Worm (Caenorhabditis elegans): ENCODE results near the gene F48F5.8.

Gene F48F5.8

DNA sequence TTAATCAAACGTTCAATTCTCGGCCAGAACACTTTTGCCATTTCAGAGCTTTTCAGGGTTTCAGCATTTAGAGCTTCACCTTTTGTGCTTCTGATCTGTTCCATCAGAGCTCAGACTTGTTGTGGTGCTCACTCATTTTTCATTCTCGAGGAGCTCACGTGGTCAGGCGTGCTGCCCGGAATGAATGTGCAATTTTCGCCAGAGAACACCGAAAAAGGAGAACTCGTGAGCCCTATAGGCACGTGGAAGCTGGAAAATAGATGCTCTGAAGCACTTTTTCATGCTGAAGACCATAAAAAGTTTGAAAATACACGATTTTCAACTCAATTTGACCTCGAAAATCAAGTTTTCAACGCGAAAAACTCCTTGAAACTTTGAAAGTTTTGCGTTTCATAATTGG lies 5.5 kb upstream of the F48F5.8 start:
- TF ChIP-seq sma-9 (GFP tag; optimal IDR thresholded peaks at IDR 0.05) (no peak), sma-9 (tag; optimal IDR thresholded peaks at IDR 0.05) (no peak), blmp-1 (tag; optimal IDR thresholded peaks at IDR 0.05; ENCODE audit: insufficient read depth) (no peak), ztf-1 (GFP tag; conservative IDR thresholded peaks at IDR 0.05) (no peak), nhr-129 (tag; optimal IDR thresholded peaks at IDR 0.05) (peak; percentile 28), nhr-12 (tag; optimal IDR thresholded peaks at IDR 0.05) (no peak)

DNA sequence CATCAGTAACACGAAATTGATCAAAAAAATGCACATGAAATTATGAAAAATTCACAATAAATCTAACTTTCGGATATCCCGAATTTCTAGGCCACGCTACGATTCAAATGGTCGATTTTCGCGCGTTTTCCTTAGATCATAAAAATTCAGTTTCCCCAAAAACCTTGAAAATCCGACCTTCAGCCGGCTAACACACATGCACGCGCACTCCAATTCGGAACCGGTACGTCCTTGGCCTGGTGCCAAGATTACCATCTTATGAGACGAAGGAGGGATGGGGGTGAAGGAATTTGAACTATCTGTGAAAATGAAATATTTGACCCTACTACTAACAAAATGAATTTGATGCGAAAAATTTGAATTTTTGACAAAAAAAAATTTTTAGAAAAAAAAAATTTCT lies 2.4 kb upstream of the F48F5.8 start:
- TF ChIP-seq nhr-25 (tag; optimal IDR thresholded peaks at IDR 0.05) = peak; percentile 81
- no peak for TF ChIP-seq mbf-1 (tag; optimal IDR thresholded peaks at IDR 0.05)
- no peak for TF ChIP-seq elt-3 (tag; optimal IDR thresholded peaks at IDR 0.05)
- no peak for TF ChIP-seq ztf-11 (tag; optimal IDR thresholded peaks at IDR 0.05)
- TF ChIP-seq unc-62 (GFP tag; optimal IDR thresholded peaks at IDR 0.05) = no peak
- no peak for TF ChIP-seq ztf-4 (tag; optimal IDR thresholded peaks at IDR 0.05)
- TF ChIP-seq ceh-16 (tag; optimal IDR thresholded peaks at IDR 0.05) = peak; percentile 36
- no peak for TF ChIP-seq C34F6.9 (tag; optimal IDR thresholded peaks at IDR 0.05)
- no peak for TF ChIP-seq ama-1 (optimal IDR thresholded peaks at IDR 0.05)
- TF ChIP-seq sma-9 (GFP tag; optimal IDR thresholded peaks at IDR 0.05) = peak; percentile 70
- TF ChIP-seq sma-9 (tag; optimal IDR thresholded peaks at IDR 0.05) = no peak

- TF ChIP-seq ztf-1 (GFP tag; conservative IDR thresholded peaks at IDR 0.05) (no peak), ceh-16 (tag; optimal IDR thresholded peaks at IDR 0.05) (no peak), blmp-1 (tag; optimal IDR thresholded peaks at IDR 0.05; ENCODE audit: insufficient read depth) (no peak), ceh-82 (tag; optimal IDR thresholded peaks at IDR 0.05) (no peak), F13H6.1 (tag; optimal IDR thresholded peaks at IDR 0.05) (peak; percentile 8), mbf-1 (tag; optimal IDR thresholded peaks at IDR 0.05) (no peak), ztf-4 (tag; optimal IDR thresholded peaks at IDR 0.05) (no peak), nhr-21 (tag; optimal IDR thresholded peaks at IDR 0.05) (peak; percentile 4), lsy-2 (tag; optimal IDR thresholded peaks at IDR 0.05) (peak in 1 of 2 experiments; percentile 15), mdl-1 (tag; optimal IDR thresholded peaks at IDR 0.05) (no peak), fos-1 (tag; optimal IDR thresholded peaks at IDR 0.05) (peak; percentile 71), crh-2 (tag; optimal IDR thresholded peaks at IDR 0.05) (no peak), sma-9 (GFP tag; optimal IDR thresholded peaks at IDR 0.05) (peak; percentile 82), sma-9 (tag; optimal IDR thresholded peaks at IDR 0.05) (no peak), sma-3 (GFP tag; optimal IDR thresholded peaks at IDR 0.05) (no peak)
Measured at ce11 chrV:20423428-20423827, 1.7 kb upstream of the F48F5.8 start.

ce11 chrV:20424229-20425182 lies 636 bp upstream of the F48F5.8 start:
- TF ChIP-seq sma-9 (GFP tag; optimal IDR thresholded peaks at IDR 0.05) (peak; percentile 96), sma-9 (tag; optimal IDR thresholded peaks at IDR 0.05) (no peak), ZK546.5 (tag; optimal IDR thresholded peaks at IDR 0.05) (no peak), Y55F3AM.14 (GFP tag; optimal IDR thresholded peaks at IDR 0.05) (no peak), nhr-11 (tag; optimal IDR thresholded peaks at IDR 0.05) (no peak), sem-4 (tag; optimal IDR thresholded peaks at IDR 0.05) (peak; percentile 6), nhr-237 (tag; optimal IDR thresholded peaks at IDR 0.05) (no peak), elt-1 (tag; optimal IDR thresholded peaks at IDR 0.05) (no peak), lsy-2 (tag; optimal IDR thresholded peaks at IDR 0.05) (peak; percentile 27 to 47), fos-1 (tag; optimal IDR thresholded peaks at IDR 0.05) (peak; percentile 60), nhr-21 (tag; optimal IDR thresholded peaks at IDR 0.05) (peak; percentile 39), mdl-1 (tag; optimal IDR thresholded peaks at IDR 0.05) (peak in 1 of 2 experiments; percentile 38), ceh-82 (tag; optimal IDR thresholded peaks at IDR 0.05) (no peak), ama-1 (optimal IDR thresholded peaks at IDR 0.05) (no peak), nhr-10 (tag; optimal IDR thresholded peaks at IDR 0.05) (no peak), skn-1 (tag; optimal IDR thresholded peaks at IDR 0.05) (no peak), crh-2 (tag; optimal IDR thresholded peaks at IDR 0.05) (peak; percentile 28), nhr-25 (tag; optimal IDR thresholded peaks at IDR 0.05) (peak; percentile 66), C34F6.9 (tag; optimal IDR thresholded peaks at IDR 0.05) (peak; percentile 53), unc-55 (GFP tag; optimal IDR thresholded peaks at IDR 0.05) (peak; percentile 72), F13H6.1 (tag; optimal IDR thresholded peaks at IDR 0.05) (peak; percentile 75), nhr-77 (tag; optimal IDR thresholded peaks at IDR 0.05) (no peak), alr-1 (tag; optimal IDR thresholded peaks at IDR 0.05) (no peak), R02D3.7 (tag; optimal IDR thresholded peaks at IDR 0.05) (no peak), egl-27 (tag; optimal IDR thresholded peaks at IDR 0.05) (peak; percentile 49), blmp-1 (tag; optimal IDR thresholded peaks at IDR 0.05; ENCODE audit: insufficient read depth) (peak; percentile 48), zag-1 (tag; optimal IDR thresholded peaks at IDR 0.05) (no peak), ztf-4 (tag; optimal IDR thresholded peaks at IDR 0.05) (no peak), peb-1 (tag; optimal IDR thresholded peaks at IDR 0.05) (no peak), lin-11 (tag; optimal IDR thresholded peaks at IDR 0.05) (no peak), ceh-16 (tag; optimal IDR thresholded peaks at IDR 0.05) (no peak), nhr-6 (tag; optimal IDR thresholded peaks at IDR 0.05) (peak; percentile 30), ztf-1 (GFP tag; conservative IDR thresholded peaks at IDR 0.05) (no peak), mbf-1 (tag; optimal IDR thresholded peaks at IDR 0.05) (no peak), nhr-12 (tag; optimal IDR thresholded peaks at IDR 0.05) (no peak), aly-2 (tag; optimal IDR thresholded peaks at IDR 0.05) (no peak), nhr-23 (tag; optimal IDR thresholded peaks at IDR 0.05) (no peak)
